Worm (Caenorhabditis elegans) whole organism, L1 larva: Measurements from ENCODE around the gene snai-1.

Experiments used
- C16A3.4 ChIP-seq: fragments of 150-350 bp; optimal IDR thresholded peaks from 2 replicates; lab custom pipeline; 2014; ENCODE audit warnings: missing biosample characterization, missing genetic modification characterization
- Y116A8C.19 ChIP-seq: sonication (generic microtip); optimal IDR thresholded peaks from 2 replicates; lab custom pipeline; 2016; ENCODE audit warnings: missing compliant biosample characterization, missing genetic modification characterization, borderline replicate concordance
- alr-1 ChIP-seq: fragments of 200-800 bp; sonication (Bioruptor generic); optimal IDR thresholded peaks from 2 replicates; lab custom pipeline; 2018; ENCODE audit warnings: borderline replicate concordance, mild to moderate bottlenecking, missing genetic modification characterization, missing compliant biosample characterization
- aly-2 ChIP-seq: fragments of 150-350 bp; optimal IDR thresholded peaks from 2 replicates; lab custom pipeline; 2014; ENCODE audit warnings: missing biosample characterization, missing genetic modification characterization
- ceh-63 ChIP-seq: fragments of 200-800 bp; sonication (Bioruptor generic); optimal IDR thresholded peaks from 2 replicates; lab custom pipeline; 2018; ENCODE audit warnings: mild to moderate bottlenecking, missing genetic modification characterization, missing compliant biosample characterization
- ceh-82 ChIP-seq, 3 experiments: fragments of 150-350 bp in 1 of 3; sonication (generic microtip) in 2 of 3; optimal IDR thresholded peaks; 2 replicates each; lab custom pipeline; 2014 to 2017; ENCODE audit warnings: missing biosample characterization in 3 of 3, missing genetic modification characterization in 3 of 3
- ceh-88 ChIP-seq: fragments of 200-800 bp; sonication (Bioruptor generic); IDR thresholded peaks from 2 replicates; pipeline ENCODE4 v1.3.6; 2022; ENCODE audit warnings: missing genetic modification characterization, missing compliant biosample characterization
- ceh-90 ChIP-seq: sonication (generic microtip); optimal IDR thresholded peaks from 2 replicates; lab custom pipeline; 2016; ENCODE audit warnings: missing genetic modification characterization, missing compliant biosample characterization
- dpl-1 ChIP-seq, 3 experiments: fragments of 150-350 bp in 2 of 3; sonication (generic microtip) in 1 of 3; optimal IDR thresholded peaks; 2 replicates each; lab custom pipeline; 2014 to 2017; ENCODE audit warnings: missing biosample characterization in 3 of 3, missing genetic modification characterization in 3 of 3, missing genetic modification reagents in 3 of 3
- dsc-1 ChIP-seq: sonication (generic microtip); optimal IDR thresholded peaks from 2 replicates; lab custom pipeline; 2016; ENCODE audit warnings: mild to moderate bottlenecking, missing genetic modification characterization, missing compliant biosample characterization
- efl-1 ChIP-seq, 4 experiments: fragments of 150-350 bp; optimal IDR thresholded peaks in 3 of 4; peaks in 1 of 4; 1 replicate in 1 of 4; 2 replicates in 3 of 4; lab custom pipeline; 2014; ENCODE audit warnings: missing biosample characterization in 2 of 4, missing genetic modification characterization in 2 of 4, missing genetic modification reagents in 2 of 4
- efl-3 ChIP-seq: fragments of 200-800 bp; sonication (Bioruptor generic); optimal IDR thresholded peaks from 2 replicates; lab custom pipeline; 2018; ENCODE audit warnings: mild to moderate bottlenecking, missing genetic modification characterization, missing compliant biosample characterization
- egl-27 ChIP-seq, 2 experiments: fragments of 150-350 bp in 1 of 2; sonication (generic microtip); optimal IDR thresholded peaks; 3 replicates each; lab custom pipeline; 2017 to 2018; ENCODE audit warnings: missing biosample characterization in 2 of 2, missing genetic modification characterization in 2 of 2, missing genetic modification reagents in 2 of 2
- elt-2 ChIP-seq: sonication (generic microtip); optimal IDR thresholded peaks from 2 replicates; lab custom pipeline; 2016; ENCODE audit warnings: missing genetic modification characterization, mild to moderate bottlenecking, inconsistent platforms, missing compliant biosample characterization, missing genetic modification reagents
- elt-3 ChIP-seq, 6 experiments: fragments of 150-350 bp in 1 of 6; sonication (generic microtip); optimal IDR thresholded peaks; 2 replicates each; lab custom pipeline; 2017 to 2018; ENCODE audit warnings: missing biosample characterization in 6 of 6, missing genetic modification characterization in 6 of 6, inconsistent platforms in 1 of 6
- ets-5 ChIP-seq: fragments of 200-800 bp; sonication (Bioruptor generic); IDR thresholded peaks from 2 replicates; pipeline ENCODE4 v1.3.6; 2022; ENCODE audit warnings: missing genetic modification characterization, missing compliant biosample characterization
- fkh-4 ChIP-seq: sonication (generic microtip); optimal IDR thresholded peaks from 2 replicates; lab custom pipeline; 2016; ENCODE audit warnings: missing compliant biosample characterization, missing genetic modification characterization, borderline replicate concordance
- fos-1 ChIP-seq: fragments of 150-350 bp; optimal IDR thresholded peaks from 2 replicates; lab custom pipeline; 2014; ENCODE audit warnings: missing biosample characterization, missing genetic modification characterization
- hlh-4 ChIP-seq: sonication (generic microtip); optimal IDR thresholded peaks from 2 replicates; lab custom pipeline; 2016; ENCODE audit warnings: mild to moderate bottlenecking, missing genetic modification characterization, missing compliant biosample characterization
- hpl-2 ChIP-seq: fragments of 150-350 bp; optimal IDR thresholded peaks from 2 replicates; lab custom pipeline; 2014; ENCODE audit warnings: missing biosample characterization, missing genetic modification reagents, missing genetic modification characterization
- isw-1 ChIP-seq: fragments of 200-800 bp; sonication (Bioruptor generic); IDR thresholded peaks from 2 replicates; pipeline ENCODE4 v1.3.6; 2022; ENCODE audit warnings: missing genetic modification characterization, missing compliant biosample characterization
- lin-14 ChIP-seq: fragments of 200-800 bp; sonication (Bioruptor generic); optimal IDR thresholded peaks from 2 replicates; lab custom pipeline; 2018; ENCODE audit warnings: mild to moderate bottlenecking, missing genetic modification characterization, moderate library complexity, missing compliant biosample characterization
- lin-35 ChIP-seq, 2 experiments: fragments of 150-350 bp; optimal IDR thresholded peaks; 2 replicates each; lab custom pipeline; 2014; ENCODE audit warnings: missing biosample characterization in 2 of 2, missing genetic modification characterization in 2 of 2, missing genetic modification reagents in 2 of 2
- lin-39 ChIP-seq: fragments of 150-350 bp; optimal IDR thresholded peaks from 2 replicates; lab custom pipeline; 2014; ENCODE audit warnings: missing biosample characterization, missing genetic modification reagents, missing genetic modification characterization
- lir-3 ChIP-seq: sonication (generic microtip); optimal IDR thresholded peaks from 2 replicates; lab custom pipeline; 2016; ENCODE audit warnings: mild to moderate bottlenecking, missing genetic modification characterization, moderate library complexity, missing compliant biosample characterization; ENCODE audit not compliant: poor library complexity
- lsy-2 ChIP-seq, 2 experiments: fragments of 150-350 bp; optimal IDR thresholded peaks; 2 replicates each; lab custom pipeline; 2014; ENCODE audit warnings: missing biosample characterization in 2 of 2, missing genetic modification characterization in 2 of 2
- mab-9 ChIP-seq: fragments of 200-800 bp; sonication (Bioruptor generic); IDR thresholded peaks from 2 replicates; pipeline ENCODE4 v1.3.6; 2022; ENCODE audit warnings: missing genetic modification reagents, missing genetic modification characterization, missing compliant biosample characterization
- mdl-1 ChIP-seq, 2 experiments: fragments of 150-350 bp; optimal IDR thresholded peaks; 2 replicates each; lab custom pipeline; 2014 to 2017; ENCODE audit warnings: missing biosample characterization in 2 of 2, missing genetic modification characterization in 2 of 2, inconsistent platforms in 1 of 2
- mef-2 ChIP-seq: fragments of 150-350 bp; optimal IDR thresholded peaks from 2 replicates; lab custom pipeline; 2014; ENCODE audit warnings: missing biosample characterization, missing genetic modification characterization
- nhr-19 ChIP-seq: fragments of 200-800 bp; sonication (Bioruptor generic); conservative IDR thresholded peaks from 2 replicates; pipeline ENCODE4 v1.3.6; 2022; ENCODE audit warnings: missing genetic modification characterization, missing compliant biosample characterization
- nhr-237 ChIP-seq: fragments of 150-350 bp; optimal IDR thresholded peaks from 2 replicates; lab custom pipeline; 2014; ENCODE audit warnings: missing biosample characterization, missing genetic modification characterization
- nhr-47 ChIP-seq: sonication (generic microtip); optimal IDR thresholded peaks from 2 replicates; lab custom pipeline; 2016; ENCODE audit warnings: mild to moderate bottlenecking, missing genetic modification characterization, moderate library complexity, missing compliant biosample characterization
- nhr-71 ChIP-seq: sonication (generic microtip); optimal IDR thresholded peaks from 2 replicates; lab custom pipeline; 2016; ENCODE audit warnings: mild to moderate bottlenecking, missing genetic modification characterization, moderate library complexity, missing compliant biosample characterization
- nhr-77 ChIP-seq: fragments of 150-350 bp; optimal IDR thresholded peaks from 2 replicates; lab custom pipeline; 2014; ENCODE audit warnings: missing biosample characterization, missing genetic modification characterization
- pag-3 ChIP-seq: sonication (generic microtip); optimal IDR thresholded peaks from 2 replicates; lab custom pipeline; 2017; ENCODE audit warnings: missing genetic modification characterization, mild to moderate bottlenecking, missing compliant biosample characterization, antibody characterized with exemption, borderline replicate concordance; ENCODE audit not compliant: insufficient read depth
- pqm-1 ChIP-seq: sonication (generic microtip); optimal IDR thresholded peaks from 3 replicates; lab custom pipeline; 2017; ENCODE audit warnings: missing biosample characterization, missing genetic modification characterization
- rnt-1 ChIP-seq: sonication (generic microtip); optimal IDR thresholded peaks from 2 replicates; lab custom pipeline; 2016; ENCODE audit warnings: mild to moderate bottlenecking, missing genetic modification characterization, moderate library complexity, missing compliant biosample characterization
- snu-23 ChIP-seq: sonication (generic microtip); optimal IDR thresholded peaks from 2 replicates; lab custom pipeline; 2016; ENCODE audit warnings: missing genetic modification characterization, missing compliant biosample characterization
- sox-4 ChIP-seq: sonication (generic microtip); optimal IDR thresholded peaks from 2 replicates; lab custom pipeline; 2016; ENCODE audit warnings: missing genetic modification characterization, missing compliant biosample characterization
- sup-37 ChIP-seq: fragments of 200-800 bp; sonication (Bioruptor generic); optimal IDR thresholded peaks from 2 replicates; lab custom pipeline; 2018; ENCODE audit warnings: mild to moderate bottlenecking, missing genetic modification characterization, missing compliant biosample characterization
- swsn-7 ChIP-seq: sonication (generic microtip); optimal IDR thresholded peaks from 2 replicates; lab custom pipeline; 2016; ENCODE audit warnings: missing genetic modification characterization, missing compliant biosample characterization
- tbx-2 ChIP-seq: sonication (generic microtip); optimal IDR thresholded peaks from 2 replicates; lab custom pipeline; 2016; ENCODE audit warnings: missing genetic modification characterization, missing compliant biosample characterization
- unc-130 ChIP-seq: fragments of 150-350 bp; optimal IDR thresholded peaks from 2 replicates; lab custom pipeline; 2017; ENCODE audit warnings: missing biosample characterization, missing genetic modification characterization, inconsistent platforms
- unc-30 ChIP-seq: sonication (generic microtip); optimal IDR thresholded peaks from 2 replicates; lab custom pipeline; 2017; ENCODE audit warnings: missing biosample characterization, missing genetic modification characterization
- unc-98 ChIP-seq: fragments of 200-800 bp; sonication (Bioruptor generic); IDR thresholded peaks from 2 replicates; pipeline ENCODE4 v1.3.6; 2022; ENCODE audit warnings: missing genetic modification characterization, missing compliant biosample characterization
- vab-15 ChIP-seq: sonication (generic microtip); optimal IDR thresholded peaks from 2 replicates; lab custom pipeline; 2017; ENCODE audit warnings: missing genotype, mild to moderate bottlenecking, missing genetic modification characterization, missing compliant biosample characterization
- xbp-1 ChIP-seq: sonication (generic microtip); optimal IDR thresholded peaks from 2 replicates; lab custom pipeline; 2016; ENCODE audit warnings: missing genetic modification characterization, missing compliant biosample characterization
- zag-1 ChIP-seq: fragments of 150-350 bp; optimal IDR thresholded peaks from 2 replicates; lab custom pipeline; 2014; ENCODE audit warnings: missing biosample characterization, missing genetic modification characterization
- zip-4 ChIP-seq: fragments of 200-800 bp; sonication (Bioruptor generic); optimal IDR thresholded peaks from 2 replicates; lab custom pipeline; 2018; ENCODE audit warnings: mild to moderate bottlenecking, missing genetic modification characterization, moderate library complexity, missing compliant biosample characterization
- ztf-11 ChIP-seq, 2 experiments: sonication (generic microtip); optimal IDR thresholded peaks; 2 replicates each; lab custom pipeline; 2016 to 2017; ENCODE audit warnings: missing genetic modification characterization in 2 of 2, missing biosample characterization in 1 of 2, missing compliant biosample characterization in 1 of 2

The snai-1 gene

ce11 chrIV:306572-306971, 6.9 kb downstream of the snai-1 start:
- TF ChIP-seq efl-1 (optimal IDR thresholded peaks at IDR 0.05; lab: Kevin White, UChicago) (peak; percentile 15 to 38), efl-1 (GFP tag; optimal IDR thresholded peaks at IDR 0.05 in 1 of 2; lab: Kevin White, UChicago) (peak in 1 of 2 experiments; percentile 11), nhr-77 (tag; lab: Kevin White, UChicago) (no peak), tbx-2 (tag; lab: Kevin White, UChicago) (no peak), xbp-1 (tag; lab: Kevin White, UChicago) (no peak), unc-98 (GFP tag; lab: Robert Waterston, UW) (no peak), lin-14 (GFP tag; lab: Kevin White, UChicago) (peak; percentile 72), ceh-82 (tag; optimal IDR thresholded peaks at IDR 0.05; lab: Kevin White, UChicago) (peak in 1 of 3 experiments; percentile 37), snu-23 (GFP tag; lab: Kevin White, UChicago) (peak; percentile 36), nhr-71 (tag; lab: Kevin White, UChicago) (peak; percentile 44), nhr-237 (tag; lab: Kevin White, UChicago) (no peak), mab-9 (GFP tag; lab: Robert Waterston, UW) (no peak), lin-35 (GFP tag; optimal IDR thresholded peaks at IDR 0.05; lab: Kevin White, UChicago) (peak in 1 of 2 experiments; percentile 14), sox-4 (no peak), dpl-1 (GFP tag; optimal IDR thresholded peaks at IDR 0.05; lab: Kevin White, UChicago) (no peak), zag-1 (tag; lab: Kevin White, UChicago) (no peak), alr-1 (tag; lab: Kevin White, UChicago) (no peak), C16A3.4 (tag; lab: Kevin White, UChicago) (no peak), elt-3 (tag; optimal IDR thresholded peaks at IDR 0.05; lab: Kevin White, UChicago) (no peak), isw-1 (GFP tag; lab: Robert Waterston, UW) (no peak), sup-37 (GFP tag; lab: Kevin White, UChicago) (no peak), hlh-4 (no peak), zip-4 (GFP tag; lab: Kevin White, UChicago) (no peak), efl-3 (GFP tag; lab: Kevin White, UChicago) (no peak), dsc-1 (tag; lab: Kevin White, UChicago) (no peak), Y116A8C.19 (tag; lab: Kevin White, UChicago) (no peak), fos-1 (tag; lab: Kevin White, UChicago) (no peak), aly-2 (no peak), ztf-11 (tag; optimal IDR thresholded peaks at IDR 0.05; lab: Kevin White, UChicago) (no peak), egl-27 (tag; optimal IDR thresholded peaks at IDR 0.05; lab: Kevin White, UChicago) (no peak), hpl-2 (GFP tag; lab: Kevin White, UChicago) (no peak), lir-3 (tag; lab: Kevin White, UChicago) (no peak), mdl-1 (tag; optimal IDR thresholded peaks at IDR 0.05; lab: Kevin White, UChicago) (no peak), ceh-90 (tag; lab: Kevin White, UChicago) (no peak), pag-3 (tag; lab: Kevin White, UChicago) (no peak), rnt-1 (tag; lab: Kevin White, UChicago) (peak; percentile 46), lsy-2 (tag; optimal IDR thresholded peaks at IDR 0.05; lab: Kevin White, UChicago) (peak in 1 of 2 experiments; percentile 23), vab-15 (tag; lab: Kevin White, UChicago) (no peak), unc-130 (no peak), ceh-88 (no peak), nhr-47 (tag; lab: Kevin White, UChicago) (no peak), elt-2 (tag; lab: Kevin White, UChicago) (no peak), mef-2 (tag; lab: Kevin White, UChicago) (no peak), ceh-63 (GFP tag; lab: Kevin White, UChicago) (no peak), swsn-7 (no peak), nhr-19 (peak; percentile 37; the same call in 1 of the 2 replicates), unc-30 (tag; lab: Kevin White, UChicago) (no peak), lin-39 (tag; lab: Kevin White, UChicago) (no peak), fkh-4 (tag; lab: Kevin White, UChicago) (no peak), pqm-1 (tag; lab: Kevin White, UChicago) (no peak), ets-5 (GFP tag; lab: Robert Waterston, UW) (no peak)
